Worm (Caenorhabditis elegans) whole organism, L3 larva: ENCODE data around the gene F13H8.1.

Experiments
- daf-12 ChIP-seq: fragments of 150-350 bp; optimal IDR thresholded peaks from 2 replicates; lab custom pipeline; 2014; ENCODE audit warnings: missing biosample characterization, missing genetic modification reagents, missing genetic modification characterization
- fkh-10 ChIP-seq: sonication (generic microtip); optimal IDR thresholded peaks from 2 replicates; lab custom pipeline; 2017; ENCODE audit warnings: missing biosample characterization, missing genetic modification reagents, missing genetic modification characterization
- fos-1 ChIP-seq: fragments of 150-350 bp; optimal IDR thresholded peaks from 2 replicates; lab custom pipeline; 2014; ENCODE audit warnings: missing biosample characterization, missing genetic modification characterization
- nhr-11 ChIP-seq: fragments of 150-350 bp; optimal IDR thresholded peaks from 2 replicates; lab custom pipeline; 2014; ENCODE audit warnings: missing biosample characterization, missing genetic modification characterization
- nhr-12 ChIP-seq: fragments of 150-350 bp; optimal IDR thresholded peaks from 2 replicates; lab custom pipeline; 2014; ENCODE audit warnings: missing biosample characterization, missing genetic modification characterization
- nhr-28 ChIP-seq: fragments of 150-350 bp; optimal IDR thresholded peaks from 2 replicates; lab custom pipeline; 2014; ENCODE audit warnings: missing biosample characterization, missing genetic modification characterization
- nhr-77 ChIP-seq: fragments of 150-350 bp; optimal IDR thresholded peaks from 2 replicates; lab custom pipeline; 2014; ENCODE audit warnings: missing biosample characterization, missing genetic modification characterization
- pqm-1 ChIP-seq: fragments of 150-350 bp; optimal IDR thresholded peaks from 2 replicates; lab custom pipeline; 2017; ENCODE audit warnings: missing biosample characterization, missing genetic modification characterization, inconsistent platforms
- unc-39 ChIP-seq: sonication (generic microtip); optimal IDR thresholded peaks from 4 replicates; lab custom pipeline; 2017; ENCODE audit warnings: missing biosample characterization, missing genetic modification characterization
- unc-62 ChIP-seq: fragments of 150-350 bp; sonication (generic microtip); optimal IDR thresholded peaks from 4 replicates; lab custom pipeline; 2014; ENCODE audit warnings: missing biosample characterization, missing genetic modification reagents, missing genetic modification characterization
- zag-1 ChIP-seq: fragments of 150-350 bp; optimal IDR thresholded peaks from 2 replicates; lab custom pipeline; 2014; ENCODE audit warnings: missing biosample characterization, missing genetic modification characterization

DNA sequence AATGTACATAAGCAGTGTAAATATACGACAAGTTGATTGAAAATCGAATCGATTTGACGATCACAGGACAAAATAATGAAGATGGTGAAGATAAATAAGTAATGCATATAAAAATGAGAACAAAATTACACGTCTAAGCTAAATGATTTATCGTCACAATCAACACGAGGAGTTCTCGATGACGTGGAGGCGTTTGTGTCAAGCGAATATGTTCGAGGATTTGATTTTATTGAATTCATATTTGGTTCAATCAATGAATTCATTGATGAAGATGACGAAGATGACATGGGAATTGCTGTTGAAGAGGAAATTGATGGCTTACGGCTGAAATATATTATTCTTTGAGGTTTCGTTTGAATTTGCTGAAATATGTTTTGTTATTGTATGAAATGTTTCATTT lies 9.3 kb downstream of the F13H8.1 start, which contains the start of gene nyn-3:
- TF ChIP-seq nhr-77 (tag; lab: Kevin White, UChicago) (no peak), fos-1 (tag; lab: Kevin White, UChicago) (no peak), nhr-28 (no peak), unc-39 (tag; lab: Kevin White, UChicago) (no peak), pqm-1 (tag; lab: Kevin White, UChicago) (no peak), unc-62 (no peak), zag-1 (tag; lab: Kevin White, UChicago) (no peak), nhr-12 (tag; lab: Kevin White, UChicago) (no peak), fkh-10 (no peak), daf-12 (tag; lab: Kevin White, UChicago) (no peak), nhr-11 (tag; lab: Kevin White, UChicago) (no peak)
